Worm (Caenorhabditis elegans) whole organism, late embryonic: ENCODE data around the gene R102.10.

ENCODE experiments used
- C38D4.7 ChIP-seq: fragments of 200-800 bp; sonication (Bioruptor generic); optimal IDR thresholded peaks from 2 replicates; lab custom pipeline; 2018; ENCODE audit warnings: mild to moderate bottlenecking, missing genetic modification characterization, moderate library complexity, missing compliant biosample characterization
- F13H6.1 ChIP-seq: sonication (generic microtip); optimal IDR thresholded peaks from 2 replicates; lab custom pipeline; 2016; ENCODE audit warnings: missing genetic modification characterization, missing compliant biosample characterization
- K02D7.2 ChIP-seq: sonication (generic microtip); optimal IDR thresholded peaks from 2 replicates; lab custom pipeline; 2017; ENCODE audit warnings: mild to moderate bottlenecking, missing genetic modification characterization, missing compliant biosample characterization
- K09A11.1 ChIP-seq: sonication (generic microtip); optimal IDR thresholded peaks from 2 replicates; lab custom pipeline; 2017; ENCODE audit warnings: antibody characterized with exemption, mild to moderate bottlenecking, missing genetic modification characterization, missing compliant biosample characterization; ENCODE audit not compliant: insufficient read depth
- T23F11.4 ChIP-seq: fragments of 200-800 bp; sonication (Bioruptor generic); optimal IDR thresholded peaks from 2 replicates; lab custom pipeline; 2018; ENCODE audit warnings: mild to moderate bottlenecking, missing genetic modification characterization, missing compliant biosample characterization
- ceh-14 ChIP-seq: sonication (generic microtip); optimal IDR thresholded peaks from 2 replicates; lab custom pipeline; 2016; ENCODE audit warnings: missing genotype, missing genetic modification characterization, missing compliant biosample characterization
- ceh-18 ChIP-seq: sonication (generic microtip); optimal IDR thresholded peaks from 2 replicates; lab custom pipeline; 2016; ENCODE audit warnings: missing genetic modification characterization, missing compliant biosample characterization
- ceh-2 ChIP-seq: sonication (generic microtip); optimal IDR thresholded peaks from 2 replicates; lab custom pipeline; 2016; ENCODE audit warnings: missing genotype, missing genetic modification characterization, missing compliant biosample characterization
- ceh-31 ChIP-seq: sonication (generic microtip); optimal IDR thresholded peaks from 2 replicates; lab custom pipeline; 2016; ENCODE audit warnings: missing genetic modification characterization, missing compliant biosample characterization
- ceh-45 ChIP-seq: fragments of 200-800 bp; sonication (Bioruptor generic); IDR thresholded peaks from 2 replicates; pipeline ENCODE4 v1.3.6; 2022; ENCODE audit warnings: missing genetic modification reagents, missing genetic modification characterization, missing compliant biosample characterization
- ceh-48 ChIP-seq: sonication (generic microtip); optimal IDR thresholded peaks from 2 replicates; lab custom pipeline; 2016; ENCODE audit warnings: missing genetic modification characterization, inconsistent platforms, missing compliant biosample characterization
- che-1 ChIP-seq: sonication (generic microtip); optimal IDR thresholded peaks from 2 replicates; lab custom pipeline; 2016; ENCODE audit warnings: mild to moderate bottlenecking, missing genetic modification characterization, missing compliant biosample characterization
- dve-1 ChIP-seq: sonication (generic microtip); optimal IDR thresholded peaks from 2 replicates; lab custom pipeline; 2017; ENCODE audit warnings: antibody characterized with exemption, mild to moderate bottlenecking, missing genetic modification characterization, missing compliant biosample characterization
- elt-2 ChIP-seq: sonication (generic microtip); optimal IDR thresholded peaks from 2 replicates; lab custom pipeline; 2016; ENCODE audit warnings: missing genetic modification reagents, missing genetic modification characterization, missing compliant biosample characterization
- ets-4 ChIP-seq: sonication (generic microtip); optimal IDR thresholded peaks from 2 replicates; lab custom pipeline; 2016; ENCODE audit warnings: missing genetic modification characterization, missing compliant biosample characterization
- eyg-1 ChIP-seq: sonication (generic microtip); optimal IDR thresholded peaks from 2 replicates; lab custom pipeline; 2016; ENCODE audit warnings: missing genotype, missing genetic modification characterization, missing compliant biosample characterization
- fkh-6 ChIP-seq: sonication (generic microtip); optimal IDR thresholded peaks from 2 replicates; lab custom pipeline; 2016; ENCODE audit warnings: missing genetic modification characterization, missing compliant biosample characterization
- gmeb-2 ChIP-seq: sonication (generic microtip); optimal IDR thresholded peaks from 2 replicates; lab custom pipeline; 2016; ENCODE audit warnings: missing genetic modification characterization, inconsistent platforms, missing compliant biosample characterization
- hlh-15 ChIP-seq: sonication (generic microtip); optimal IDR thresholded peaks from 2 replicates; lab custom pipeline; 2016; ENCODE audit warnings: missing genetic modification characterization, missing compliant biosample characterization
- hlh-30 ChIP-seq: sonication (generic microtip); optimal IDR thresholded peaks from 2 replicates; lab custom pipeline; 2017; ENCODE audit warnings: antibody characterized with exemption, missing genetic modification characterization, missing compliant biosample characterization; ENCODE audit not compliant: insufficient read depth
- hlh-6 ChIP-seq: sonication (generic microtip); optimal IDR thresholded peaks from 2 replicates; lab custom pipeline; 2016; ENCODE audit warnings: missing genotype, missing genetic modification characterization, missing compliant biosample characterization
- hlh-8 ChIP-seq: sonication (generic microtip); optimal IDR thresholded peaks from 2 replicates; lab custom pipeline; 2016; ENCODE audit warnings: missing genotype, missing genetic modification characterization, missing compliant biosample characterization
- nfya-1 ChIP-seq: sonication (generic microtip); optimal IDR thresholded peaks from 2 replicates; lab custom pipeline; 2017; ENCODE audit warnings: missing genetic modification characterization, mild to moderate bottlenecking, missing compliant biosample characterization, antibody characterized with exemption, moderate library complexity
- nhr-11 ChIP-seq: fragments of 150-350 bp; optimal IDR thresholded peaks from 2 replicates; lab custom pipeline; 2014; ENCODE audit warnings: missing biosample characterization, missing genetic modification characterization
- odd-2 ChIP-seq: sonication (generic microtip); optimal IDR thresholded peaks from 2 replicates; lab custom pipeline; 2017; ENCODE audit warnings: antibody characterized with exemption, mild to moderate bottlenecking, missing genetic modification characterization, missing compliant biosample characterization
- pag-3 ChIP-seq: sonication (generic microtip); optimal IDR thresholded peaks from 2 replicates; lab custom pipeline; 2016; ENCODE audit warnings: missing compliant biosample characterization, missing genetic modification characterization, borderline replicate concordance
- pax-1 ChIP-seq: fragments of 150-350 bp; optimal IDR thresholded peaks from 2 replicates; lab custom pipeline; 2014; ENCODE audit warnings: missing biosample characterization, missing genetic modification characterization
- pqm-1 ChIP-seq: sonication (generic microtip); optimal IDR thresholded peaks from 2 replicates; lab custom pipeline; 2016; ENCODE audit warnings: missing genetic modification characterization, missing compliant biosample characterization
- sox-4 ChIP-seq: sonication (generic microtip); optimal IDR thresholded peaks from 2 replicates; lab custom pipeline; 2017; ENCODE audit warnings: mild to moderate bottlenecking, missing genetic modification characterization, inconsistent platforms, missing compliant biosample characterization
- unc-3 ChIP-seq, 2 experiments: fragments of 200-800 bp in 1 of 2; sonication (Bioruptor generic) in 1 of 2; sonication (generic microtip) in 1 of 2; conservative IDR thresholded peaks in 1 of 2; optimal IDR thresholded peaks in 1 of 2; 2 replicates each; pipeline versions ENCODE4 v1.3.6 to Lab custom; 2016 to 2022; ENCODE audit warnings: missing compliant biosample characterization in 2 of 2, missing genetic modification characterization in 2 of 2, missing genetic modification reagents in 1 of 2
- unc-42 ChIP-seq: sonication (generic microtip); optimal IDR thresholded peaks from 2 replicates; lab custom pipeline; 2016; ENCODE audit warnings: missing genotype, missing genetic modification characterization, missing compliant biosample characterization
- unc-55 ChIP-seq: sonication (generic microtip); optimal IDR thresholded peaks from 2 replicates; lab custom pipeline; 2017; ENCODE audit warnings: missing biosample characterization, missing genetic modification reagents, missing genetic modification characterization
- zip-5 ChIP-seq: sonication (generic microtip); optimal IDR thresholded peaks from 2 replicates; lab custom pipeline; 2016; ENCODE audit warnings: missing genetic modification characterization, missing compliant biosample characterization
- ztf-16 ChIP-seq: sonication (generic microtip); optimal IDR thresholded peaks from 2 replicates; lab custom pipeline; 2017; ENCODE audit warnings: missing genetic modification characterization, missing compliant biosample characterization

The R102.10 gene

DNA sequence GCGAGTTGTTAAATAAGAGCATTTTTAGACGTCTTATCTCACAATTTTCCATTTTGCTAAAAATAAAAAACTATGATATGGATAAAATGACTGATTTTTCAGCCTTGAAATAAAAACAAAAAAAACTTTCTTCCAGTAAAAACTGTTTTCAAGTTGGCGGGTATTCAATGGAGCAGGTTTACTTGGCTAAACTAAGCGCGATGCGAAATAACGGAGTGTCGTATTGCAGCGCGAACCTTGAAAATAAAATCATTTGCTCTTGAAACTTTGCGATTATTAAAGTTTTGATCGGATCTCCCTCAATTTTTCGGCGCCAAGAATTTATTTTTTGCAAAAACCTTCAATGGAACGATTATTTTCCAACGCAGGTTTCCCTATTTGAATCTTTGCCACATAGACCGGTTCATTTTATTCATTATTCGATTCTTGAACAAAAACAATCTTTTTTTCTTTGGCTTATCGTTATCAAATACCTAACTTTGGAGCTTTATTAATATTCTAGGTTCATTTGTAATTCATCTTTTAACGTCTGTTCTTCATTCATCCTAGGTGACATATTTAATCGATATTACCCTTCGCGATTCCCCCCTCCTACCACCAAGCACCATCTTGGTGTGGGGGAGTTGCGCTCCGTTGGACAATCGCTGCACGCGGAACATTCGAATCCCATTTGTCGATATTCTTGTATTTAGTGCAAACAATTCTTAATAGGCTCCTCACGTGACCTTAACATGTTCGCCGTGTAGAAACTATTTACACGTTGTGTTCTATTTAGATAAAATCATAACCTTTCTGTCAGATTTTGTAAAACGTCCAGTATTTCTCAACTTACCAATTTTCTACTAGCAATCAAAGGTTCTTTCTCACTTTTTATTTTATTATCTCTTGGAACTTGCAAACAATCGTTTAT lies 29.5 kb downstream of the R102.10 start, which contains the start of the genes orc-5 and cyb-1:
Gene orc-5 (minus strand): TSS at position 62 of the 910 bp plus-strand sequence.
Gene cyb-1 (plus strand): TSS at position 690 of the 910 bp plus-strand sequence.
- TF ChIP-seq ztf-16 (tag; lab: Kevin White, UChicago) = no peak
- TF ChIP-seq C38D4.7 = no peak
- peak; percentile 44 for TF ChIP-seq nfya-1
- peak; percentile 62 for TF ChIP-seq hlh-30 (tag; lab: Kevin White, UChicago)
- TF ChIP-seq unc-42 = peak; percentile 23
- TF ChIP-seq dve-1 (tag; lab: Kevin White, UChicago) = peak; percentile 3
- peak; percentile 66 for TF ChIP-seq ceh-48
- no peak for TF ChIP-seq gmeb-2 (tag; lab: Kevin White, UChicago)
- TF ChIP-seq che-1 = no peak
- no peak for TF ChIP-seq ets-4 (tag; lab: Kevin White, UChicago)
- TF ChIP-seq pax-1 (tag; lab: Kevin White, UChicago) = peak; percentile 58

DNA sequence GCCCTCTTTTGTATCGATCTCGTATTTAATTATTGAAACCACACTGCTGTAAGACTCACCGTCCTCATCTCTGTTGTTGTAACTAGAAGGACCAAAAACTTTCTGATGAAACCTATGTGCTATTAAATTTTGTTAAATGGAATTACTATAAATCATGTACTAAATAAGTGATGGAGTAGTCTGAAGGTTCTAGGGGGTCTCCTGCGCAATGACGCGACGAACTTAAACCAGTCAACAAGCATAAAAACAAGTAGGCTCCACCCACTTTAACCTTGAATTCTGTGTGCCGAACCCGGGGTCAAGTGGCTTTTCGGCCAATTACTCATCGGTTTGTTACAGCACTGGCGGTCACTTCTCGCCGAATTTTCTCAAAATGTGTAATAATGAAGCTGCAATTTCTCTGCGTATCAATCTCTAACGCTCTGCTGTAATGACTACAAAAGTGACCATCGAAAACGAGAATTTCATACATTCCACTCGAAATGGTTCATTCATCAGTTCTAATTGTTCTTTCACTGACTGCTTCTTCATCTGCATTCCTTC lies 31.8 kb downstream of the R102.10 start, which contains the start of gene grl-21:
Gene grl-21 (plus strand): TSS at position 464 of the 543 bp plus-strand sequence.
- TF ChIP-seq pax-1 (tag; lab: Kevin White, UChicago) (no peak), fkh-6 (tag; lab: Kevin White, UChicago) (no peak), ceh-48 (no peak)

DNA sequence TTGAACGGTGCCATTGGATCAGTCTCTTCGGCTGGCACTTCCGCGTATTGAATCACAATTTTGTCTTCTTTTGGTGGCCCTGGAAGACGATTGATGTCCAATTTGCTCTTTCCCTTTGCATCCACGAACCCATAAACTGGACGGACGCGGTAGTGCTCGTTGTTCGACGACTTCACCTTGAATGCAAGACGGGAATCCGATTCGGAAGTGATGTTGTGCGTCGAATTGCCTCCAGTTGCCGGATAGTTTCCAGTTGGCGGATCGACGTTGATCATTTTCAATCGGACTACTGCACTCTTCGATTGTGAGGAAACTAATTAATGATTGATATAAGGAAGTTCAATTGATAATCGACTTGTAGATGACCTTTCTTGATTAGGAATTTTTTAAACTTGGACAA lies 33.1 kb downstream of the R102.10 start, which contains the start of gene ssp-34:
Gene ssp-34 (minus strand): TSS at position 275 of the 400 bp plus-strand sequence.
- TF ChIP-seq hlh-6 (no peak), nfya-1 (no peak), ceh-31 (no peak), hlh-15 (tag; lab: Kevin White, UChicago) (no peak), ceh-45 (GFP tag; lab: Robert Waterston, UW) (no peak), unc-3 (GFP tag; conservative IDR thresholded peaks at IDR 0.05; lab: Robert Waterston, UW) (no peak), unc-3 (tag; optimal IDR thresholded peaks at IDR 0.05; lab: Kevin White, UChicago) (no peak), T23F11.4 (no peak)

ce11 chrIV:10744475-10744874 lies 39.2 kb downstream of the R102.10 start, which contains the start of gene T25B9.3:
TSS of gene T25B9.3 (plus strand) at chrIV:10744775.
- no peak for TF ChIP-seq odd-2
- TF ChIP-seq nhr-11 (tag; lab: Kevin White, UChicago) = no peak
- no peak for TF ChIP-seq unc-42
- TF ChIP-seq sox-4 (tag; lab: Kevin White, UChicago) = no peak
- no peak for TF ChIP-seq K02D7.2 (tag; lab: Kevin White, UChicago)
- TF ChIP-seq, all 69 proteins: peak for 0

- TF ChIP-seq unc-42 = no peak
- no peak for TF ChIP-seq pag-3
- no peak for TF ChIP-seq eyg-1 (tag; lab: Kevin White, UChicago)
- TF ChIP-seq elt-2 (tag; lab: Kevin White, UChicago) = no peak
- no peak for TF ChIP-seq K02D7.2 (tag; lab: Kevin White, UChicago)
- TF ChIP-seq pqm-1 (tag; lab: Kevin White, UChicago) = no peak
- TF ChIP-seq zip-5 (tag; lab: Kevin White, UChicago) = no peak
- no peak for TF ChIP-seq K09A11.1 (tag; lab: Kevin White, UChicago)
- no peak for TF ChIP-seq ceh-14 (tag; lab: Kevin White, UChicago)
- no peak for TF ChIP-seq nhr-11 (tag; lab: Kevin White, UChicago)
- TF ChIP-seq hlh-8 (tag; lab: Kevin White, UChicago) = no peak
- no peak for TF ChIP-seq F13H6.1 (tag; lab: Kevin White, UChicago)
- TF ChIP-seq ceh-45 (GFP tag; lab: Robert Waterston, UW) = no peak
- no peak for TF ChIP-seq C38D4.7
- no peak for TF ChIP-seq ceh-2 (tag; lab: Kevin White, UChicago)
- no peak for TF ChIP-seq unc-55 (GFP tag; lab: Kevin White, UChicago)
- TF ChIP-seq ceh-18 (tag; lab: Kevin White, UChicago) = no peak
- TF ChIP-seq, all 69 proteins: peak for 0
Observed at ce11 chrIV:10745332-10745731, 40.1 kb downstream of the R102.10 start.
